Fruit fly (Drosophila melanogaster): Measurements from ENCODE around the gene OtopLa.

OtopLa gene

dm6 chrX:5671537-5672029, 23.3 kb upstream of the OtopLa start, which contains the start of gene Rab18 (continued):
- TF ChIP-seq nerfin-2 (GFP tag; IDR thresholded peaks at IDR 0.05; ENCODE audit: partially characterized antibody) = no peak
- no peak for TF ChIP-seq CG8924 (tag; optimal IDR thresholded peaks at IDR 0.05)
- no peak for TF ChIP-seq nmo (GFP tag; optimal IDR thresholded peaks at IDR 0.05)
- TF ChIP-seq odd (GFP tag; optimal IDR thresholded peaks at IDR 0.05) = no peak
- no peak for TF ChIP-seq Awh (GFP tag; IDR thresholded peaks at IDR 0.05)
- TF ChIP-seq stc (GFP tag; IDR thresholded peaks at IDR 0.05) = no peak
- no peak for TF ChIP-seq da (GFP tag; optimal IDR thresholded peaks at IDR 0.05)
- TF ChIP-seq CG4617 (GFP tag; optimal IDR thresholded peaks at IDR 0.05; ENCODE audit: borderline replicate concordance) = peak; percentile 3
- peak; percentile 23 for TF ChIP-seq Ets97D (GFP tag; optimal IDR thresholded peaks at IDR 0.05)
- peak; percentile 22 for TF ChIP-seq CG2712 (tag; optimal IDR thresholded peaks at IDR 0.05)
- no peak for TF ChIP-seq Camta (GFP tag; optimal IDR thresholded peaks at IDR 0.05)
- TF ChIP-seq Dad (GFP tag; optimal IDR thresholded peaks at IDR 0.05) = peak; percentile 13
- TF ChIP-seq CG11398 (GFP tag; optimal IDR thresholded peaks at IDR 0.05) = no peak
- no peak for TF ChIP-seq CG8089 (GFP tag; optimal IDR thresholded peaks at IDR 0.05)
- TF ChIP-seq CG14667 (GFP tag; IDR thresholded peaks at IDR 0.05) = peak; percentile 43; the same call in 1 of the 2 replicates
- TF ChIP-seq CG10543 (GFP tag; optimal IDR thresholded peaks at IDR 0.05) = no peak
- TF ChIP-seq CG6654 (GFP tag; optimal IDR thresholded peaks at IDR 0.05) = no peak
- TF ChIP-seq Adf1 (GFP tag; IDR thresholded peaks at IDR 0.05) = no peak
- no peak for TF ChIP-seq az2 (GFP tag; optimal IDR thresholded peaks at IDR 0.05)
- 0 out of 2 replicates have a peak, but pooled peaks have one; percentile 21 for TF ChIP-seq CG8765 (GFP tag; IDR thresholded peaks at IDR 0.05)
- TF ChIP-seq Optix (GFP tag; IDR thresholded peaks at IDR 0.05) = no peak
- no peak for TF ChIP-seq prd (optimal IDR thresholded peaks at IDR 0.05)
- TF ChIP-seq prd (GFP tag; IDR thresholded peaks at IDR 0.05) = peak; percentile 63; the same call in 1 of the 3 replicates
- TF ChIP-seq Fer3 (tag; optimal IDR thresholded peaks at IDR 0.05) = no peak
- no peak for TF ChIP-seq sc (optimal IDR thresholded peaks at IDR 0.05)
- no peak for TF ChIP-seq sc (GFP tag; optimal IDR thresholded peaks at IDR 0.05)
- TF ChIP-seq kay (GFP tag; optimal IDR thresholded peaks at IDR 0.05) = no peak
- no peak for TF ChIP-seq CG9437 (GFP tag; optimal IDR thresholded peaks at IDR 0.05)
- TF ChIP-seq Pdp1 (GFP tag; optimal IDR thresholded peaks at IDR 0.05) = peak; percentile 30 to 64
- no peak for TF ChIP-seq ab (GFP tag; optimal IDR thresholded peaks at IDR 0.05)
- no peak for TF ChIP-seq wor (GFP tag; IDR thresholded peaks at IDR 0.05)
- no peak for TF ChIP-seq z (GFP tag; IDR thresholded peaks at IDR 0.05)
- TF ChIP-seq crc (GFP tag; optimal IDR thresholded peaks at IDR 0.05) = no peak
- TF ChIP-seq trem (tag; optimal IDR thresholded peaks at IDR 0.05) = peak; percentile 8
- TF ChIP-seq Ravus (GFP tag; IDR thresholded peaks at IDR 0.05) = no peak
- TF ChIP-seq CG14441 (GFP tag; IDR thresholded peaks at IDR 0.05) = peak; percentile 37; the same call in 1 of the 2 replicates
- no peak for TF ChIP-seq CG11723 (GFP tag; optimal IDR thresholded peaks at IDR 0.05)
- peak; percentile 36 for TF ChIP-seq ind (GFP tag; optimal IDR thresholded peaks at IDR 0.05)
- no peak for TF ChIP-seq CG10274 (GFP tag; optimal IDR thresholded peaks at IDR 0.05)

- TF ChIP-seq chinmo (GFP tag; IDR thresholded peaks at IDR 0.05; ENCODE audit: partially characterized antibody) (peak; percentile 91; the same call in 3 of the 4 replicates), CG11695 (GFP tag; IDR thresholded peaks at IDR 0.05) (no peak), da (GFP tag; optimal IDR thresholded peaks at IDR 0.05) (no peak), CG1529 (GFP tag; optimal IDR thresholded peaks at IDR 0.05) (no peak), Fer3 (tag; optimal IDR thresholded peaks at IDR 0.05) (no peak), NC2β (GFP tag; optimal IDR thresholded peaks at IDR 0.05) (peak; percentile 62), D19B (GFP tag; optimal IDR thresholded peaks at IDR 0.05) (no peak), abd-A (tag; optimal IDR thresholded peaks at IDR 0.05) (no peak), klu (GFP tag; IDR thresholded peaks at IDR 0.05) (no peak), TFAM (GFP tag; optimal IDR thresholded peaks at IDR 0.05) (no peak), CG4707 (GFP tag; optimal IDR thresholded peaks at IDR 0.05) (no peak), slou (GFP tag; optimal IDR thresholded peaks at IDR 0.05) (no peak), Lhr (GFP tag; optimal IDR thresholded peaks at IDR 0.05) (no peak), chif (GFP tag; optimal IDR thresholded peaks at IDR 0.05) (no peak), cad (GFP tag; optimal IDR thresholded peaks at IDR 0.05) (no peak), CG12236 (GFP tag; optimal IDR thresholded peaks at IDR 0.05) (no peak), CG6683 (GFP tag; optimal IDR thresholded peaks at IDR 0.05) (no peak)
These were observed 17.6 kb upstream of the OtopLa start, which contains the start of the genes Sirt4 and CG4119 for dm6 chrX:5665902-5666301. Gene Sirt4 (minus strand): TSS chrX:5665940. Gene CG4119 (plus strand): TSS chrX:5666052.
